Worm (Caenorhabditis elegans): ENCODE measurements around the gene R13D11.10.
"Not testable (repeated sequence)": the region's sequence is repeated elsewhere in the genome, so short reads cannot be mapped to it uniquely, and the experiment has no call there.

DNA sequence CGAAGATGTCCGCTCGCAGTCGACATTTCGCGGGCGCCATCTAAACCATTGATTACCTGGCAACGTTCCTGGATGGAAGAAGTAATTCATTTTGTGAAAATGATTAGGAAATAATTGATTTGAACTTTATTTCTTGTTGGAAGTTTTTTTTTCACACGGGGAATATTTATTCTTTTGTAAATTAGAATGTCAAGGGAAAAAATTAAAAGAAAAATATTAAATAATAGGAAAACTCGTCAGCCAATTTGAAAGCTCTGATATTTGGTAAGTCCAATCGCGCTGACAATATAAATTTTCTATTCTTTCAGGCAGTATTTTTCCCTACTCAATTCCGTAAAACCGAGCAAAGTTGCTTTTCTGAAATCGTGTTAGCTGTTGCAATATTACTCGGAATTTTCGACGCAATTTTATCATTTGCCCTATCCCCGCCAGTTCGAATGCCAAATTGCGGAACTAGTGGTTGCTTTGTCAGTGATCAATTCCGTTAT, 26.0 kb upstream of the R13D11.10 start, which contains the start of the genes K09C6.7 and K09C6.10:
- not testable (repeated sequence) for TF ChIP-seq dao-5, W03F9.2, him-1 (tag; optimal IDR thresholded peaks at IDR 0.05)
